Fruit fly (Drosophila melanogaster) S2 (cell line): Measurements from ENCODE around the gene CG33061.

Experiments
- CG8478 ChIP-seq: fragments of >200 bp; optimal IDR thresholded peaks from 2 replicates; lab custom pipeline; 2018
- CTCF ChIP-seq, 2 experiments: fragments of >200 bp; optimal IDR thresholded peaks; 2 replicates each; lab custom pipeline; 2018

dm6 chr3L:16286258-16286657, 43.3 kb upstream of the CG33061 start:
- TF ChIP-seq CTCF (optimal IDR thresholded peaks at IDR 0.05; lab: Kevin White, UChicago) (no peak), CG8478 (lab: Kevin White, UChicago) (no peak)
